Worm (Caenorhabditis elegans) whole organism, midembryonic: Measurements from ENCODE around the gene rha-1.

Source experiments
- T22C8.4 ChIP-seq: fragments of 200-800 bp; sonication (Bioruptor generic); IDR thresholded peaks from 2 replicates; pipeline ENCODE4 v1.3.6; 2022; ENCODE audit warnings: missing genetic modification characterization, missing compliant biosample characterization
- cog-1 ChIP-seq: sonication (generic microtip); optimal IDR thresholded peaks from 2 replicates; lab custom pipeline; 2016; ENCODE audit warnings: missing genetic modification characterization, missing compliant biosample characterization
- flt-1 ChIP-seq: fragments of 200-800 bp; sonication (Bioruptor generic); IDR thresholded peaks from 2 replicates; pipeline ENCODE4 v1.3.6; 2022; ENCODE audit warnings: missing genetic modification characterization, missing compliant biosample characterization
- klf-2 ChIP-seq: fragments of 200-800 bp; sonication (Bioruptor generic); conservative IDR thresholded peaks from 2 replicates; pipeline ENCODE4 v1.3.6; 2022; ENCODE audit warnings: missing genetic modification reagents, missing genetic modification characterization, missing compliant biosample characterization
- med-1 ChIP-seq: sonication (generic microtip); optimal IDR thresholded peaks from 2 replicates; lab custom pipeline; 2017; ENCODE audit warnings: missing genetic modification characterization, mild to moderate bottlenecking, missing compliant biosample characterization, antibody characterized with exemption, missing genetic modification reagents; ENCODE audit not compliant: insufficient read depth
- ref-1 ChIP-seq: fragments of 200-800 bp; sonication (Bioruptor generic); conservative IDR thresholded peaks from 2 replicates; pipeline ENCODE4 v1.3.6; 2022; ENCODE audit warnings: missing genetic modification reagents, missing genetic modification characterization, missing compliant biosample characterization
- tab-1 ChIP-seq: fragments of 200-800 bp; sonication (Bioruptor generic); IDR thresholded peaks from 2 replicates; pipeline ENCODE4 v1.3.6; 2022; ENCODE audit warnings: missing genetic modification characterization, missing compliant biosample characterization
- ztf-23 ChIP-seq: fragments of 200-800 bp; sonication (Bioruptor generic); IDR thresholded peaks from 2 replicates; pipeline ENCODE4 v1.3.6; 2022; ENCODE audit warnings: missing genetic modification reagents, missing genetic modification characterization, missing compliant biosample characterization
- ztf-29 ChIP-seq: fragments of 200-800 bp; sonication (Bioruptor generic); IDR thresholded peaks from 2 replicates; pipeline ENCODE4 v1.3.6; 2022; ENCODE audit warnings: missing genetic modification reagents, missing genetic modification characterization, missing compliant biosample characterization

rha-1 gene

DNA sequence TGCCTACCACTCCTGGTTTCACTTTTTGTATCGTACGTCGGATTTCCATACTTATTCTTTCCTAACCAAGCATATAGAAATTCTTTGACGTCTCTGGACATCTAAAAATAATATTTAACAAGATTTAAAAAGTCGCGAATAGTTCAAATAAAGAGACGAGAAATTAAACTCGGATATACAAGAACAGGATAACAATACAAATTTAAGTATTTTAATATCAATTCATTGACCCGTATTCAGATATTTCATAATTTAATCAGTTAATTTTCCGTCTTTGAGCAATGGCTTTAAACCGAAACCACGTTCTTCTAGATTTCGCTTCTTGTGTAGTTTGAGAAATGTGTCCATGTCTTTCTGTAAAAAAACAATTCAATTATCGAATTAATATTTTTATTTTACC lies at the start of gene rha-1:
Gene rha-1 (minus strand): TSS at position 101 of the 400 bp plus-strand sequence.
- TF ChIP-seq T22C8.4 (GFP tag; lab: Robert Waterston, UW) (no peak), flt-1 (no peak), klf-2 (no peak), ztf-23 (GFP tag; lab: Robert Waterston, UW) (no peak), ref-1 (no peak), cog-1 (no peak), tab-1 (no peak), ztf-29 (GFP tag; lab: Robert Waterston, UW) (no peak), med-1 (GFP tag; lab: Kevin White, UChicago) (no peak)

DNA sequence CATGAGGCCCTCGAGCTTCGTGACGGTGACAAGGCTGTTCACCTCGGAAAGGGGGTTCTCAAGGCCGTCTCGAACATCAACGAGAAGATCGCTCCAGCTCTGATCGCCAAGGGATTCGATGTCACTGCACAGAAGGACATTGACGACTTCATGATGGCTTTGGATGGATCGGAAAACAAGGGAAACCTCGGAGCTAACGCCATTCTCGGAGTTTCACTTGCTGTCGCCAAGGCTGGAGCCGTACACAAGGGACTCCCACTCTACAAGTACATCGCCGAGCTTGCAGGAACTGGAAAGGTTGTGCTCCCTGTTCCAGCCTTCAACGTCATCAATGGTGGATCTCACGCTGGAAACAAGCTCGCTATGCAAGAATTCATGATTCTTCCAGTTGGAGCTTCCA lies 48.9 kb upstream of the rha-1 start:
- TF ChIP-seq med-1 (GFP tag; lab: Kevin White, UChicago) (no peak), ztf-29 (GFP tag; lab: Robert Waterston, UW) (no peak), cog-1 (no peak), T22C8.4 (GFP tag; lab: Robert Waterston, UW) (no peak), ztf-23 (GFP tag; lab: Robert Waterston, UW) (no peak), flt-1 (no peak), klf-2 (no peak), tab-1 (no peak), ref-1 (no peak)

- TF ChIP-seq flt-1: no peak
- TF ChIP-seq klf-2: no peak
- TF ChIP-seq tab-1: no peak
- TF ChIP-seq ref-1: no peak
- no peak for TF ChIP-seq med-1 (GFP tag; lab: Kevin White, UChicago)
- no peak for TF ChIP-seq ztf-23 (GFP tag; lab: Robert Waterston, UW)
- TF ChIP-seq cog-1: no peak
- TF ChIP-seq ztf-29 (GFP tag; lab: Robert Waterston, UW): no peak
Measured at ce11 chrII:8931405-8932149, 48.1 kb upstream of the rha-1 start.

DNA sequence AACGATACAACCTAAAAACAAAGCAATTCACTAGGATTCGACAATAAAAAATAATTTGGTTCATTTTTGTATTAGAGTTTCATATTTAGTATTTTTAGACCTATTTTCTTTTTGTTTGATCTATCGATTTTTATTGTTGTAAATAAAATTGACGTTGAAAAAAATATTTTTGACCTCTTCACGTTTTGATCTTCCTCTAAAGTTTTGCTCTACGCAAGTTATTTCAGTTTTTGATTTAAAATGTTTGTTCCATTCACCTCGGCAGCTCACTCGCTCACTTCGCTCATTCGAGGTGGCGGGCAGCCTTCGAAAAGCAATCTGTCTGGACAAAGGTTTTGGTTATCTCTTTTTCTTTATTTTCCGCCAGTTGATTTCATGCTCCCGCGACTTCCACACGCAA lies 47.3 kb upstream of the rha-1 start, which contains the start of gene enol-1:
Gene enol-1 (plus strand): TSS at position 235 of the 400 bp plus-strand sequence.
- no peak for TF ChIP-seq cog-1

ce11 chrII:8929771-8930170 lies 46.3 kb upstream of the rha-1 start, which contains the start of gene mrpl-50:
Gene mrpl-50, plus strand, starts transcription at chrII:8929841.
- no peak for TF ChIP-seq T22C8.4 (GFP tag; lab: Robert Waterston, UW)
- no peak for TF ChIP-seq ref-1
- no peak for TF ChIP-seq med-1 (GFP tag; lab: Kevin White, UChicago)
- TF ChIP-seq ztf-29 (GFP tag; lab: Robert Waterston, UW): no peak
- TF ChIP-seq flt-1: no peak
- no peak for TF ChIP-seq ztf-23 (GFP tag; lab: Robert Waterston, UW)
- TF ChIP-seq tab-1: no peak
- TF ChIP-seq klf-2: no peak
- no peak for TF ChIP-seq cog-1

DNA sequence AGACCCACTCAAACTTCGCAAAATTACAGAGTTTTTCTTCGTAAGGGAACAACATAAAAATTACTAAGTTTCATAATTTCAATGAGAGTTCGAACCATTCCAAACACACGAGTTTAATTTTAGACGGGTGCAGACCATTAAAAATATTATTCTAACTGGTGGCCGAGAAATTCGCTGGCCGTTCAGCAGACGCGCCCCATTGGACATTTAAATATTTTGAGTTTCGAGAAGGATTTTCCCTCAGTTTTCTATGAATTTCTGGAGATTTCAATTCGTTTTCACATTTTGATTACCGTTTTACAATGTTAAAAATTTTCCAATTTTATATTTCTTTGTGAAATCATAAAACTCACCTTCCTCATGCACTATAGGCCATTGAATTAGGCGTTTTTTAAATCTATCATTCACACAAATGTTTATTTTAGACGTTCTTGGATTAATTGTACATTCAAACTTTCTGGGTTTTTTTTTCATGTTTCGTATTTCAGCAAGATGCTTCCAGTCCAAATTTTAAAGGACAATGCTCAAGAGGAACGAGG lies 43.9 kb upstream of the rha-1 start, which contains the start of gene cct-2:
Gene cct-2 (plus strand): TSS at position 489 of the 539 bp plus-strand sequence.
- TF ChIP-seq med-1 (GFP tag; lab: Kevin White, UChicago) (no peak), flt-1 (no peak), tab-1 (no peak), T22C8.4 (GFP tag; lab: Robert Waterston, UW) (no peak), ztf-23 (GFP tag; lab: Robert Waterston, UW) (no peak), ztf-29 (GFP tag; lab: Robert Waterston, UW) (no peak), cog-1 (no peak), ref-1 (no peak), klf-2 (no peak)

- TF ChIP-seq flt-1: no peak
- no peak for TF ChIP-seq ztf-23 (GFP tag; lab: Robert Waterston, UW)
- no peak for TF ChIP-seq cog-1
- TF ChIP-seq ref-1: no peak
- TF ChIP-seq T22C8.4 (GFP tag; lab: Robert Waterston, UW): no peak
- no peak for TF ChIP-seq klf-2
Measured at ce11 chrII:8926451-8926850, 43.0 kb upstream of the rha-1 start, which contains the start of gene B0457.2. Gene B0457.2, minus strand, starts transcription at chrII:8926551.

- TF ChIP-seq ref-1 (no peak), klf-2 (no peak), T22C8.4 (GFP tag; lab: Robert Waterston, UW) (no peak), ztf-23 (GFP tag; lab: Robert Waterston, UW) (no peak), med-1 (GFP tag; lab: Kevin White, UChicago) (no peak), flt-1 (no peak), cog-1 (no peak), ztf-29 (GFP tag; lab: Robert Waterston, UW) (no peak), tab-1 (no peak)
Measured at ce11 chrII:8923187-8923586, 39.7 kb upstream of the rha-1 start.

DNA sequence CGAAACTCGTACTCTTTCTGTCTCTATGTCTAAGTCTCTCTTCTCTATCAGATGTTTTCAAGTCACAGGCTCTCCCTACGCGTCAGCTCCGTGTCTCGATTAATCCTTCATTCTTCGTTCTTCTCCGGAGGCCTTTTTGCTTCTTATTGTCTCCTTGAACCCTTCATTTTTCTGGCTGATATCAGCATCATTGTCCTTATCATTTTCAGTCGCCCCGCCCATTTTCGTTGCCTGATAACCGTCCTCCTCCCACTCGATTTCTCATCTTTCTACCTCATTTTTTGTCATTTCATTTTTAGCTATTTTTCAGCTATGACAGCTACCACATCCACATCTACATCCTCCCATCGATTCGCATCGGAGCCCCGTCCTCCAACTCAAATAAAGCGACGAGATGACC lies 38.7 kb upstream of the rha-1 start, which contains the start of gene B0457.6:
Gene B0457.6 (plus strand): TSS at position 284 of the 400 bp plus-strand sequence.
- TF ChIP-seq flt-1: no peak
- no peak for TF ChIP-seq med-1 (GFP tag; lab: Kevin White, UChicago)
- TF ChIP-seq klf-2: no peak
- no peak for TF ChIP-seq ztf-29 (GFP tag; lab: Robert Waterston, UW)
- TF ChIP-seq T22C8.4 (GFP tag; lab: Robert Waterston, UW): no peak
- TF ChIP-seq cog-1: no peak
- TF ChIP-seq tab-1: no peak
- no peak for TF ChIP-seq ref-1
- TF ChIP-seq ztf-23 (GFP tag; lab: Robert Waterston, UW): no peak

- TF ChIP-seq ztf-23 (GFP tag; lab: Robert Waterston, UW) (no peak), flt-1 (no peak), klf-2 (no peak), T22C8.4 (GFP tag; lab: Robert Waterston, UW) (no peak), cog-1 (no peak), med-1 (GFP tag; lab: Kevin White, UChicago) (no peak), tab-1 (no peak), ztf-29 (GFP tag; lab: Robert Waterston, UW) (no peak), ref-1 (no peak)
Measured at ce11 chrII:8921456-8921855, 38.0 kb upstream of the rha-1 start.
